Fruit fly (Drosophila melanogaster): Measurements from ENCODE around the gene bond.

Gene bond

DNA sequence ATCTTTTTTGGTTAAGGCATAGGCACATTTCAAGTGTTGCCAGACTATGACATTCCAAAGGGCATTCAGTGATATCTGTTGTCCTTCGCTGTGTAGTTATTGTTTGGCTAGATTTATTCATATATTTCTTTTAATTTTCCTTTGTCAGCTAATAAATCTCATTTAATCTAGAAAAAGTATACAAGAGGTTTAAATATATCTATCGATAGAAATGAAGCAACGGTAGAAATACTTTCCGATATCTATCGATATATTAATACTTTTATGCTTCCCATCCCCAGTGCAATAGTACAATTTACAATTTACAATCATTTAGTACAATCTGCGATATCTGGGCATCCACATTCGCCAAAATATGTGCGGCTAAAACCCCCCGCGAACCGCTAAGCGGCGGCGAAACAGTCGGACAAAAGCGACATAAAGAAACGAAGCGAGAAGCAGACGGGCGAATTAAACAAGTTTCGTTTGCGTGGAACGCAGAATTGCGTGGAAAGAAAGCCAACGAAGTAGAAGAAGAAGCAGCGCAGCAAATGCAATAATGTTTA lies 37.0 kb downstream of the bond start, which contains the start of gene Efa6 (continued):
- no peak for TF ChIP-seq Usf (GFP tag; optimal IDR thresholded peaks at IDR 0.05)
- TF ChIP-seq Dref (GFP tag; IDR thresholded peaks at IDR 0.05): peak; percentile 75
- no peak for TF ChIP-seq prd (optimal IDR thresholded peaks at IDR 0.05)
- peak; percentile 46; the same call in 2 of the 3 replicates for TF ChIP-seq prd (GFP tag; IDR thresholded peaks at IDR 0.05)
- peak; percentile 26 for TF ChIP-seq CG10147 (GFP tag; optimal IDR thresholded peaks at IDR 0.05)
- TF ChIP-seq NfI (GFP tag; optimal IDR thresholded peaks at IDR 0.05): peak; percentile 44
- peak; percentile 85 for TF ChIP-seq CG7963 (GFP tag; IDR thresholded peaks at IDR 0.05; ENCODE audit: partially characterized antibody)
- TF ChIP-seq dpn (GFP tag; optimal IDR thresholded peaks at IDR 0.05): peak; percentile 2 to 60
- TF ChIP-seq trem (tag; optimal IDR thresholded peaks at IDR 0.05): peak; percentile 84
- TF ChIP-seq CG2120 (GFP tag; optimal IDR thresholded peaks at IDR 0.05): peak; percentile 73
- TF ChIP-seq CG6854 (GFP tag; optimal IDR thresholded peaks at IDR 0.05): no peak
- no peak for TF ChIP-seq CG7357 (GFP tag; IDR thresholded peaks at IDR 0.05)
- TF ChIP-seq ab (GFP tag; optimal IDR thresholded peaks at IDR 0.05): no peak
- no peak for TF ChIP-seq yki (optimal IDR thresholded peaks at IDR 0.05)
- TF ChIP-seq CG33557 (GFP tag; optimal IDR thresholded peaks at IDR 0.05): no peak
- TF ChIP-seq Mes4 (GFP tag; optimal IDR thresholded peaks at IDR 0.05): no peak
- TF ChIP-seq schlank (tag; optimal IDR thresholded peaks at IDR 0.05): peak; percentile 2
- peak; percentile 67 for TF ChIP-seq CG17829 (tag; optimal IDR thresholded peaks at IDR 0.05)
- TF ChIP-seq CG16813 (GFP tag; IDR thresholded peaks at IDR 0.05; ENCODE audit: partially characterized antibody): peak; percentile 94
- no peak for TF ChIP-seq scrt (GFP tag; optimal IDR thresholded peaks at IDR 0.05)
- no peak for TF ChIP-seq CG18599 (GFP tag; optimal IDR thresholded peaks at IDR 0.05)
- no peak for TF ChIP-seq croc (GFP tag; conservative IDR thresholded peaks at IDR 0.05)
- no peak for TF ChIP-seq pita (GFP tag; optimal IDR thresholded peaks at IDR 0.05)
- no peak for TF ChIP-seq Lim3 (GFP tag; IDR thresholded peaks at IDR 0.05)
- peak; percentile 10 for TF ChIP-seq CG1603 (tag; optimal IDR thresholded peaks at IDR 0.05)
- TF ChIP-seq cato (GFP tag; optimal IDR thresholded peaks at IDR 0.05; ENCODE audit: borderline replicate concordance): peak; percentile 31
- no peak for TF ChIP-seq Vsx1 (GFP tag; optimal IDR thresholded peaks at IDR 0.05)
- TF ChIP-seq CG17568 (GFP tag; optimal IDR thresholded peaks at IDR 0.05): no peak
- TF ChIP-seq CG8765 (GFP tag; IDR thresholded peaks at IDR 0.05): no peak
- TF ChIP-seq CG14441 (GFP tag; IDR thresholded peaks at IDR 0.05): no peak
- peak; percentile 86 for TF ChIP-seq bbx (GFP tag; IDR thresholded peaks at IDR 0.05; ENCODE audit: partially characterized antibody)
- TF ChIP-seq usp (GFP tag; optimal IDR thresholded peaks at IDR 0.05): no peak
- TF ChIP-seq so (GFP tag; IDR thresholded peaks at IDR 0.05): no peak
- peak; percentile 21 for TF ChIP-seq CG15479 (GFP tag; optimal IDR thresholded peaks at IDR 0.05)
- TF ChIP-seq CG15073 (GFP tag; optimal IDR thresholded peaks at IDR 0.05): no peak
- TF ChIP-seq CG43689 (GFP tag; IDR thresholded peaks at IDR 0.05): no peak
- TF ChIP-seq E2f1 (GFP tag; IDR thresholded peaks at IDR 0.05): no peak
- TF ChIP-seq CG6689 (GFP tag; IDR thresholded peaks at IDR 0.05): no peak
- peak; percentile 95 for TF ChIP-seq chinmo (GFP tag; IDR thresholded peaks at IDR 0.05; ENCODE audit: partially characterized antibody)
- TF ChIP-seq emc (GFP tag; optimal IDR thresholded peaks at IDR 0.05): no peak
- no peak for TF ChIP-seq Doc2 (GFP tag; IDR thresholded peaks at IDR 0.05)
- TF ChIP-seq sim (GFP tag; IDR thresholded peaks at IDR 0.05): no peak
- TF ChIP-seq sr (GFP tag; IDR thresholded peaks at IDR 0.05): no peak
- no peak for TF ChIP-seq Gsc (GFP tag; IDR thresholded peaks at IDR 0.05)
- peak; percentile 22 for TF ChIP-seq CTCF (GFP tag; optimal IDR thresholded peaks at IDR 0.05)
- peak; percentile 74 for TF ChIP-seq CG2712 (tag; optimal IDR thresholded peaks at IDR 0.05)
- TF ChIP-seq sens-2 (GFP tag; IDR thresholded peaks at IDR 0.05): no peak
- TF ChIP-seq CG7786 (GFP tag; optimal IDR thresholded peaks at IDR 0.05): no peak
- no peak for TF ChIP-seq Spps (tag; optimal IDR thresholded peaks at IDR 0.05)
- TF ChIP-seq CG1233 (GFP tag; optimal IDR thresholded peaks at IDR 0.05): no peak
- TF ChIP-seq ham (GFP tag; IDR thresholded peaks at IDR 0.05): no peak
- TF ChIP-seq CG6791 (GFP tag; IDR thresholded peaks at IDR 0.05; ENCODE audit: partially characterized antibody): peak; percentile 87

Measured in whole organism, embryonic.